Fruit fly (Drosophila melanogaster) whole organism, embryonic: ENCODE measurements around the gene CG13314.

Experiments used
- B-H2 ChIP-seq: fragments of 200-800 bp; sonication (Bioruptor generic); optimal IDR thresholded peaks from 2 replicates; lab custom pipeline; 2018; ENCODE audit warnings: missing biosample characterization, mild to moderate bottlenecking, missing genetic modification characterization
- BEAF-32 ChIP-seq: fragments of 200-800 bp; sonication (Bioruptor generic); optimal IDR thresholded peaks from 3 replicates; lab custom pipeline; 2017; ENCODE audit warnings: missing biosample characterization, missing genetic modification characterization, mild to moderate bottlenecking, moderate library complexity, missing genetic modification reagents
- CG11398 ChIP-seq: fragments of 200-800 bp; sonication (Bioruptor generic); optimal IDR thresholded peaks from 2 replicates; lab custom pipeline; 2016; ENCODE audit warnings: missing biosample characterization, missing genetic modification characterization
- CG12659 ChIP-seq: fragments of 200-800 bp; sonication (Bioruptor generic); optimal IDR thresholded peaks from 3 replicates; lab custom pipeline; 2017; ENCODE audit warnings: mild to moderate bottlenecking, missing biosample characterization, missing genetic modification reagents, missing genetic modification characterization
- CG13287 ChIP-seq: fragments of 200-800 bp; sonication (Bioruptor generic); IDR thresholded peaks from 2 replicates; pipeline ENCODE4 v1.3.6; 2022; ENCODE audit warnings: missing biosample characterization, missing genetic modification characterization; ENCODE audit not compliant: partially characterized antibody
- CG16863 ChIP-seq: fragments of 200-800 bp; sonication (Bioruptor generic); optimal IDR thresholded peaks from 3 replicates; lab custom pipeline; 2016; ENCODE audit warnings: missing biosample characterization, missing genetic modification characterization
- CG17912 ChIP-seq: fragments of 200-800 bp; sonication (Bioruptor generic); optimal IDR thresholded peaks from 2 replicates; lab custom pipeline; 2018; ENCODE audit warnings: missing biosample characterization, mild to moderate bottlenecking, missing genetic modification characterization
- CG2116 ChIP-seq: fragments of 200-800 bp; sonication (Bioruptor generic); optimal IDR thresholded peaks from 3 replicates; lab custom pipeline; 2018; ENCODE audit warnings: missing biosample characterization, mild to moderate bottlenecking, missing genetic modification characterization
- CG2202 ChIP-seq: fragments of 200-800 bp; sonication (Bioruptor generic); optimal IDR thresholded peaks from 2 replicates; lab custom pipeline; 2018; ENCODE audit warnings: missing biosample characterization, mild to moderate bottlenecking, missing genetic modification characterization
- CG34224 ChIP-seq: fragments of 200-800 bp; sonication (Bioruptor generic); IDR thresholded peaks from 3 replicates; pipeline ENCODE4 v1.3.6; 2022; ENCODE audit warnings: missing biosample characterization, missing genetic modification characterization; ENCODE audit not compliant: partially characterized antibody
- CG5953 ChIP-seq: fragments of 200-800 bp; sonication (Bioruptor generic); IDR thresholded peaks from 2 replicates; pipeline ENCODE4 v1.3.6; 2022; ENCODE audit warnings: missing biosample characterization, missing genetic modification characterization
- Camta ChIP-seq: fragments of 200-800 bp; sonication (Bioruptor generic); optimal IDR thresholded peaks from 2 replicates; lab custom pipeline; 2016; ENCODE audit warnings: missing biosample characterization, missing genetic modification characterization
- Dbx ChIP-seq: fragments of 200-800 bp; sonication (Bioruptor generic); IDR thresholded peaks from 3 replicates; pipeline ENCODE4 v1.3.6; 2022; ENCODE audit warnings: missing biosample characterization, missing genetic modification characterization
- Dref ChIP-seq: fragments of 200-800 bp; sonication (Bioruptor generic); IDR thresholded peaks from 2 replicates; pipeline ENCODE4 v1.3.6; 2022; ENCODE audit warnings: missing biosample characterization, missing genetic modification characterization
- Ets97D ChIP-seq: fragments of 200-800 bp; sonication (Bioruptor generic); optimal IDR thresholded peaks from 3 replicates; lab custom pipeline; 2016; ENCODE audit warnings: missing biosample characterization, missing genetic modification characterization
- Gsc ChIP-seq: fragments of 200-800 bp; sonication (Bioruptor generic); IDR thresholded peaks from 2 replicates; pipeline ENCODE4 v1.3.6; 2022; ENCODE audit warnings: missing biosample characterization, missing genetic modification characterization
- HLH3B ChIP-seq: fragments of 200-800 bp; sonication (Bioruptor generic); IDR thresholded peaks from 2 replicates; pipeline ENCODE4 v1.3.6; 2022; ENCODE audit warnings: missing biosample characterization, missing genetic modification characterization
- Med ChIP-seq: fragments of 200-800 bp; sonication (Bioruptor generic); peaks from one replicate; lab custom pipeline; 2016; ENCODE audit warnings: missing biosample characterization, missing genetic modification characterization, mild to moderate bottlenecking, inconsistent platforms, moderate library complexity
- NC2β ChIP-seq: fragments of 200-800 bp; sonication (Bioruptor generic); optimal IDR thresholded peaks from 2 replicates; lab custom pipeline; 2016; ENCODE audit warnings: missing biosample characterization, missing genetic modification characterization
- Pdp1 ChIP-seq, 2 experiments: fragments of 200-800 bp; sonication (Bioruptor generic); optimal IDR thresholded peaks; 3 replicates each; lab custom pipeline; 2016; ENCODE audit warnings: missing biosample characterization in 2 of 2, missing genetic modification characterization in 2 of 2, mild to moderate bottlenecking in 1 of 2, moderate library complexity in 1 of 2
- Stat92E ChIP-seq, 3 experiments: fragments of >200 bp in 2 of 3; fragments of 200-800 bp in 1 of 3; sonication (Bioruptor generic) in 1 of 3; optimal IDR thresholded peaks; 2 replicates each; lab custom pipeline; 2017 to 2019; ENCODE audit warnings: missing biosample characterization in 3 of 3, missing genetic modification characterization in 3 of 3, mild to moderate bottlenecking in 1 of 3, moderate library complexity in 1 of 3
- YL-1 ChIP-seq: fragments of 200-800 bp; sonication (Bioruptor generic); optimal IDR thresholded peaks from 3 replicates; lab custom pipeline; 2017; ENCODE audit warnings: missing biosample characterization, mild to moderate bottlenecking, missing genetic modification characterization
- cas ChIP-seq: fragments of 200-800 bp; sonication (Bioruptor generic); IDR thresholded peaks from 2 replicates; pipeline ENCODE4 v1.3.6; 2022; ENCODE audit warnings: missing biosample characterization, missing genetic modification characterization
- chinmo ChIP-seq: fragments of 200-800 bp; sonication (Bioruptor generic); IDR thresholded peaks from 4 replicates; pipeline ENCODE4 v1.3.6; 2022; ENCODE audit warnings: missing biosample characterization, missing genetic modification characterization; ENCODE audit not compliant: partially characterized antibody
- chm ChIP-seq: fragments of 200-800 bp; sonication (Bioruptor generic); IDR thresholded peaks from 2 replicates; pipeline ENCODE4 v1.3.6; 2022; ENCODE audit warnings: missing biosample characterization, missing genetic modification characterization
- ci ChIP-seq: fragments of 200-800 bp; sonication (Bioruptor generic); IDR thresholded peaks from 3 replicates; pipeline ENCODE4 v1.3.6; 2022; ENCODE audit warnings: missing biosample characterization, missing genetic modification characterization
- croc ChIP-seq: fragments of 200-800 bp; sonication (Bioruptor generic); conservative IDR thresholded peaks from 3 replicates; pipeline ENCODE4 v1.3.6; 2022; ENCODE audit warnings: missing biosample characterization, missing genetic modification characterization
- crp ChIP-seq, 2 experiments: fragments of 200-800 bp; sonication (Bioruptor generic); optimal IDR thresholded peaks; 2 replicates in 1 of 2; 3 replicates in 1 of 2; lab custom pipeline; 2017; ENCODE audit warnings: missing biosample characterization in 2 of 2, missing genetic modification characterization in 2 of 2, mild to moderate bottlenecking in 1 of 2, moderate library complexity in 1 of 2
- ewg ChIP-seq: fragments of 200-800 bp; sonication (Bioruptor generic); optimal IDR thresholded peaks from 3 replicates; lab custom pipeline; 2017; ENCODE audit warnings: mild to moderate bottlenecking, missing biosample characterization, missing genetic modification reagents, missing genetic modification characterization
- gfzf ChIP-seq: fragments of 200-800 bp; sonication (Bioruptor generic); optimal IDR thresholded peaks from 2 replicates; lab custom pipeline; 2016; ENCODE audit warnings: missing biosample characterization, mild to moderate bottlenecking, missing genetic modification characterization, moderate library complexity
- jumu ChIP-seq: fragments of 200-800 bp; sonication (Bioruptor generic); optimal IDR thresholded peaks from 3 replicates; lab custom pipeline; 2016; ENCODE audit warnings: missing biosample characterization, missing genetic modification characterization
- psq ChIP-seq: fragments of 200-800 bp; sonication (Bioruptor generic); optimal IDR thresholded peaks from 2 replicates; lab custom pipeline; 2017; ENCODE audit warnings: missing biosample characterization, missing genetic modification characterization
- pzg ChIP-seq: fragments of 200-800 bp; sonication (Bioruptor generic); optimal IDR thresholded peaks from 3 replicates; lab custom pipeline; 2018; ENCODE audit warnings: missing biosample characterization, mild to moderate bottlenecking, missing genetic modification characterization, moderate library complexity
- run ChIP-seq: fragments of 200-800 bp; sonication (Bioruptor generic); optimal IDR thresholded peaks from 3 replicates; lab custom pipeline; 2018; ENCODE audit warnings: missing biosample characterization, mild to moderate bottlenecking, missing genetic modification characterization
- sug ChIP-seq: fragments of 200-800 bp; optimal IDR thresholded peaks from 2 replicates; lab custom pipeline; 2019; ENCODE audit warnings: missing biosample characterization, mild to moderate bottlenecking, missing genetic modification characterization, moderate library complexity
- tio ChIP-seq: fragments of 200-800 bp; sonication (Bioruptor generic); optimal IDR thresholded peaks from 2 replicates; lab custom pipeline; 2017; ENCODE audit warnings: missing biosample characterization, missing genetic modification characterization, inconsistent platforms
- trem ChIP-seq: fragments of 200-800 bp; optimal IDR thresholded peaks from 3 replicates; lab custom pipeline; 2019; ENCODE audit warnings: missing biosample characterization, mild to moderate bottlenecking, missing genetic modification characterization, moderate library complexity
- wor ChIP-seq: fragments of 200-800 bp; sonication (Bioruptor generic); IDR thresholded peaks from 2 replicates; pipeline ENCODE4 v1.3.6; 2022; ENCODE audit warnings: missing biosample characterization, missing genetic modification characterization
- zf30C ChIP-seq: fragments of 200-800 bp; sonication (Bioruptor generic); optimal IDR thresholded peaks from 3 replicates; lab custom pipeline; 2018; ENCODE audit warnings: missing biosample characterization, mild to moderate bottlenecking, missing genetic modification characterization

Gene CG13314

dm6 chr3L:8968437-8968836, 13.2 kb upstream of the CG13314 start, which contains the start of gene CG5026 (continued):
- TF ChIP-seq wor (no peak), croc (no peak), chinmo (GFP tag; lab: Robert Waterston, UW) (0 out of 4 replicates have a peak, but pooled peaks have one; percentile 25), ci (peak; percentile 63; the same call in 2 of the 3 replicates), CG13287 (GFP tag; lab: Robert Waterston, UW) (peak; percentile 53), CG5953 (no peak), cas (GFP tag; lab: Robert Waterston, UW) (no peak), HLH3B (GFP tag; lab: Robert Waterston, UW) (no peak), CG16863 (no peak), CG12659 (GFP tag; lab: Kevin White, UChicago) (peak; percentile 46), Dref (GFP tag; lab: Robert Waterston, UW) (peak; percentile 34), CG2202 (tag; lab: Kevin White, UChicago) (no peak), tio (GFP tag; lab: Kevin White, UChicago) (no peak), B-H2 (GFP tag; lab: Kevin White, UChicago) (peak; percentile 17), CG17912 (GFP tag; lab: Kevin White, UChicago) (peak; percentile 7), ewg (GFP tag; lab: Kevin White, UChicago) (no peak), Pdp1 (GFP tag; optimal IDR thresholded peaks at IDR 0.05; lab: Kevin White, UChicago) (peak in 1 of 2 experiments; percentile 38), Camta (GFP tag; lab: Kevin White, UChicago) (no peak), trem (tag; lab: Kevin White, UChicago) (peak; percentile 2), BEAF-32 (GFP tag; lab: Kevin White, UChicago) (peak; percentile 21), Dbx (GFP tag; lab: Robert Waterston, UW) (0 out of 3 replicates have a peak, but pooled peaks have one; percentile 26), run (tag; lab: Kevin White, UChicago) (no peak), CG34224 (0 out of 3 replicates have a peak, but pooled peaks have one; percentile 14), pzg (GFP tag; lab: Kevin White, UChicago) (peak; percentile 71), Gsc (GFP tag; lab: Robert Waterston, UW) (no peak), Stat92E (GFP tag; optimal IDR thresholded peaks at IDR 0.05; lab: Kevin White, UChicago) (no peak), CG2116 (GFP tag; lab: Kevin White, UChicago) (peak; percentile 22), gfzf (GFP tag; lab: Kevin White, UChicago) (peak; percentile 83), psq (peak; percentile 52), sug (tag; lab: Kevin White, UChicago) (peak; percentile 44), chm (GFP tag; lab: Robert Waterston, UW) (no peak), Med (GFP tag; lab: Kevin White, UChicago) (peak; percentile 81), jumu (GFP tag; lab: Kevin White, UChicago) (no peak), CG11398 (peak; percentile 6), YL-1 (GFP tag; lab: Kevin White, UChicago) (peak; percentile 38), Ets97D (GFP tag; lab: Kevin White, UChicago) (peak; percentile 82), zf30C (GFP tag; lab: Kevin White, UChicago) (no peak), NC2β (peak; percentile 11), crp (GFP tag; optimal IDR thresholded peaks at IDR 0.05; lab: Kevin White, UChicago) (peak in 1 of 2 experiments; percentile 7)
